Fruit fly (Drosophila melanogaster) whole organism, adult: Measurements from ENCODE around the gene Dhc1.

ENCODE experiments used
- CG11617 ChIP-seq: fragments of 200-800 bp; sonication (Bioruptor generic); optimal IDR thresholded peaks from 2 replicates; lab custom pipeline; 2017; ENCODE audit warnings: mild to moderate bottlenecking, missing biosample characterization, missing genetic modification reagents, missing genetic modification characterization
- CG12768 ChIP-seq: fragments of 200-800 bp; sonication (Bioruptor generic); optimal IDR thresholded peaks from 2 replicates; lab custom pipeline; 2017; ENCODE audit warnings: missing biosample characterization, missing genetic modification characterization, mild to moderate bottlenecking, moderate library complexity, missing genetic modification reagents
- CG14711 ChIP-seq: fragments of 200-800 bp; sonication (Bioruptor generic); optimal IDR thresholded peaks from 2 replicates; lab custom pipeline; 2018; ENCODE audit warnings: missing biosample characterization, mild to moderate bottlenecking, missing genetic modification characterization, moderate library complexity
- CG1620 ChIP-seq: fragments of 200-800 bp; sonication (Bioruptor generic); optimal IDR thresholded peaks from 2 replicates; lab custom pipeline; 2016; ENCODE audit warnings: missing biosample characterization, missing genetic modification characterization
- CG33017 ChIP-seq: fragments of 200-800 bp; sonication (Bioruptor generic); optimal IDR thresholded peaks from 2 replicates; lab custom pipeline; 2018; ENCODE audit warnings: missing biosample characterization, mild to moderate bottlenecking, missing genetic modification characterization, moderate library complexity
- CG5204 ChIP-seq: fragments of 200-800 bp; sonication (Bioruptor generic); optimal IDR thresholded peaks from 2 replicates; lab custom pipeline; 2016; ENCODE audit warnings: missing biosample characterization, missing genetic modification characterization
- CG7045 ChIP-seq: fragments of 200-800 bp; sonication (Bioruptor generic); optimal IDR thresholded peaks from 2 replicates; lab custom pipeline; 2017; ENCODE audit warnings: missing biosample characterization, mild to moderate bottlenecking, missing genetic modification characterization
- CG7101 ChIP-seq: fragments of 200-800 bp; sonication (Bioruptor generic); optimal IDR thresholded peaks from 2 replicates; lab custom pipeline; 2018; ENCODE audit warnings: missing biosample characterization, mild to moderate bottlenecking, missing genetic modification characterization, moderate library complexity
- Clk ChIP-seq: fragments of 200-800 bp; sonication (Bioruptor generic); optimal IDR thresholded peaks from 2 replicates; lab custom pipeline; 2017; ENCODE audit warnings: missing biosample characterization, missing genetic modification characterization
- Crg-1 ChIP-seq: fragments of 200-800 bp; sonication (Bioruptor generic); optimal IDR thresholded peaks from 2 replicates; lab custom pipeline; 2016; ENCODE audit warnings: missing biosample characterization, missing genetic modification characterization
- Hr96 ChIP-seq: fragments of 200-800 bp; sonication (Bioruptor generic); optimal IDR thresholded peaks from 2 replicates; lab custom pipeline; 2016; ENCODE audit warnings: missing biosample characterization, missing genetic modification characterization
- Mnt ChIP-seq: fragments of 200-800 bp; sonication (Bioruptor generic); optimal IDR thresholded peaks from 2 replicates; lab custom pipeline; 2016; ENCODE audit warnings: missing biosample characterization, mild to moderate bottlenecking, missing genetic modification characterization
- bab1 ChIP-seq: fragments of 200-800 bp; sonication (Bioruptor generic); optimal IDR thresholded peaks from 3 replicates; lab custom pipeline; 2019; ENCODE audit warnings: missing biosample characterization, mild to moderate bottlenecking, missing genetic modification characterization, moderate library complexity
- cic ChIP-seq: fragments of 200-800 bp; sonication (Bioruptor generic); optimal IDR thresholded peaks from 2 replicates; lab custom pipeline; 2017; ENCODE audit warnings: missing biosample characterization, mild to moderate bottlenecking, missing genetic modification characterization, moderate library complexity
- cnc ChIP-seq, 2 experiments: fragments of >200 bp; optimal IDR thresholded peaks; 2 replicates each; lab custom pipeline; 2017
- kay ChIP-seq: fragments of 200-800 bp; sonication (Bioruptor generic); peaks from one replicate; lab custom pipeline; 2016; ENCODE audit warnings: missing biosample characterization, missing genetic modification characterization, borderline replicate concordance
- ovo ChIP-seq: fragments of 200-800 bp; sonication (Bioruptor generic); optimal IDR thresholded peaks from 2 replicates; lab custom pipeline; 2016; ENCODE audit warnings: missing biosample characterization, missing genetic modification characterization
- pad ChIP-seq: fragments of 200-800 bp; sonication (Bioruptor generic); optimal IDR thresholded peaks from 3 replicates; lab custom pipeline; 2017; ENCODE audit warnings: missing biosample characterization, missing genetic modification characterization, mild to moderate bottlenecking, moderate library complexity, missing genetic modification reagents
- tj ChIP-seq: fragments of 200-800 bp; sonication (Bioruptor generic); optimal IDR thresholded peaks from 3 replicates; lab custom pipeline; 2017; ENCODE audit warnings: missing biosample characterization, mild to moderate bottlenecking, missing genetic modification characterization, moderate library complexity
- toe ChIP-seq: fragments of 200-800 bp; sonication (Bioruptor generic); optimal IDR thresholded peaks from 2 replicates; lab custom pipeline; 2016; ENCODE audit warnings: missing biosample characterization, missing genetic modification characterization

Dhc1 gene

DNA sequence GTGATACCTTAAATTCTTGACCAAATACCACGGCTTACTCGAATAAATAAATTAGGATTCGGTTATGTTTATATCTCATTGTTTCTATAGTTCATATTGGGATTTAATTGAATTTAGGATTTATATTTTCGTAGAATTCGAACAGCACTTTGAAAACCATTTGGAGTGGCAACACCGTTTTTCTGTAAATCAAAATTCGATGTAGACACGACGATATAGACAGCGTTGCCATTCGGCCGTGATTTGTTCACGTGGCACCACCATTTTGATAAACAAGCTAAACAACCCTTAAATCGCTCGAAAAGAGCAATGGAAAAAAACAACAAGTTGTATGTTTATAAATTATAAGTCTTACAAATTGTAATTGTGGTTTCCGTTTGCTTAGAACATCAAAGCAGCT is 45.8 kb downstream of the Dhc1 start:
- TF ChIP-seq bab1 (peak; percentile 4), CG1620 (GFP tag; lab: Kevin White, UChicago) (no peak), kay (GFP tag; lab: Kevin White, UChicago) (no peak), ovo (GFP tag; lab: Kevin White, UChicago) (no peak), cic (GFP tag; lab: Kevin White, UChicago) (no peak), CG12768 (GFP tag; lab: Kevin White, UChicago) (no peak), CG33017 (tag; lab: Kevin White, UChicago) (no peak), CG7045 (no peak), CG7101 (tag; lab: Kevin White, UChicago) (no peak), CG11617 (GFP tag; lab: Kevin White, UChicago) (no peak), Hr96 (GFP tag; lab: Kevin White, UChicago) (no peak), CG14711 (tag; lab: Kevin White, UChicago) (peak; percentile 88), Crg-1 (GFP tag; lab: Kevin White, UChicago) (no peak), cnc (optimal IDR thresholded peaks at IDR 0.05; lab: Kevin White, UChicago) (no peak), Mnt (peak; percentile 88), Clk (GFP tag; lab: Kevin White, UChicago) (no peak), toe (no peak), pad (GFP tag; lab: Kevin White, UChicago) (no peak), tj (no peak), CG5204 (GFP tag; lab: Kevin White, UChicago) (no peak)

DNA sequence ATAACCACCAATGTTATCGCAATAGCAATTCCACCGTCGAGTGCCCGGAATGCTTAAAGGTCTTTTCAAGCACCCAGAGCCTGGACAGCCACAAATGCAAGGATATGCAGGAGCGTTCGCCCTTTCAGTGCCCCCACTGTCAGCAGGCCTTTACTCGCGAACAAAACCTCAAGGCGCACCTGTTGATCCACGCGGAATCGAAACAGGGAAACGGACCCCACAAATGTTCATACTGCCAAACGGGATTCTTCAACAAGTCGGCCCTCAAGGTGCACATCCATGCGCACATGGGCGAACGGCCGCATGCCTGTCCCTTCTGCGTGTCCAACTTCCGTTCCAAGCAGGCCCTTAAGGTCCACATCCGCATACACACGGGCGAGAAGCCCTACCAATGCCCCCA is 46.4 kb downstream of the Dhc1 start:
- TF ChIP-seq toe (no peak), tj (no peak), CG7101 (tag; lab: Kevin White, UChicago) (no peak), cnc (optimal IDR thresholded peaks at IDR 0.05; lab: Kevin White, UChicago) (no peak), Mnt (no peak), CG12768 (GFP tag; lab: Kevin White, UChicago) (no peak), ovo (GFP tag; lab: Kevin White, UChicago) (no peak), CG11617 (GFP tag; lab: Kevin White, UChicago) (no peak), CG5204 (GFP tag; lab: Kevin White, UChicago) (no peak), pad (GFP tag; lab: Kevin White, UChicago) (no peak), cic (GFP tag; lab: Kevin White, UChicago) (no peak), kay (GFP tag; lab: Kevin White, UChicago) (no peak), Hr96 (GFP tag; lab: Kevin White, UChicago) (no peak), CG33017 (tag; lab: Kevin White, UChicago) (no peak), CG14711 (tag; lab: Kevin White, UChicago) (no peak), Crg-1 (GFP tag; lab: Kevin White, UChicago) (no peak)

DNA sequence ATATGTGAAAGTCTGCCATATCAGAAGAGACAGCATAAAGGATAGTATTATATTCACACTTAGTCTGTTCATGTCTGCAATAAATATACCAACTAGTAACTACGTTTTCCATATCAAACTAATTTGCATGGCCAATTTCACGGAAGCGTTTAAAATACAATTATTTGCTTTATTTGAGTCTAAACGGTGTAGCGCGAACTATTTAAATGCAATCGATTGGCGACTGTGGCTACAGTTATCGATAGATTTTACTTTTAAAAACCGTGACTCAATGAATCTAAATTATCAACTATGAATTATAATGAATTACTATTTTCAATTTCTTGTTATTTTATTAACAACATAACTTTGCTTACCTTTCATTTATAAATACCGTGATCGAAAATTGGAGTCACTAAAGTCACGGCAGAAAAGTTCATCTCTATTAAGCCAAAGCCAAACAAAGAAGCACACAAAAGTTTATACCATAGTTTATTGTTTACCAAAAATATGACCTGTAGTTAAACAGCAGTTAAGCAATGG is 47.5 kb downstream of the Dhc1 start, which contains the start of the genes CG9427 and CG8319:
TSS of gene CG9427 (minus strand) at position 51 of the 522 bp plus-strand sequence.
TSS of gene CG8319 (plus strand) at position 442 of the 522 bp plus-strand sequence.
- peak; percentile 23 for TF ChIP-seq pad (GFP tag; lab: Kevin White, UChicago)
- no peak for TF ChIP-seq tj
- no peak for TF ChIP-seq ovo (GFP tag; lab: Kevin White, UChicago)
- peak; percentile 85 for TF ChIP-seq bab1
- TF ChIP-seq CG7101 (tag; lab: Kevin White, UChicago): peak; percentile 69
- no peak for TF ChIP-seq CG5204 (GFP tag; lab: Kevin White, UChicago)
- TF ChIP-seq toe: no peak
- peak; percentile 9 for TF ChIP-seq CG7045
- peak; percentile 39 for TF ChIP-seq CG1620 (GFP tag; lab: Kevin White, UChicago)
- no peak for TF ChIP-seq kay (GFP tag; lab: Kevin White, UChicago)
- TF ChIP-seq Clk (GFP tag; lab: Kevin White, UChicago): no peak
- TF ChIP-seq cic (GFP tag; lab: Kevin White, UChicago): peak; percentile 28
- peak; percentile 65 for TF ChIP-seq CG14711 (tag; lab: Kevin White, UChicago)
- no peak for TF ChIP-seq Hr96 (GFP tag; lab: Kevin White, UChicago)
- TF ChIP-seq CG33017 (tag; lab: Kevin White, UChicago): peak; percentile 33
- peak; percentile 61 for TF ChIP-seq CG11617 (GFP tag; lab: Kevin White, UChicago)
- TF ChIP-seq Mnt: peak; percentile 78
- TF ChIP-seq Crg-1 (GFP tag; lab: Kevin White, UChicago): peak; percentile 56
- no peak for TF ChIP-seq cnc (optimal IDR thresholded peaks at IDR 0.05; lab: Kevin White, UChicago)
- no peak for TF ChIP-seq CG12768 (GFP tag; lab: Kevin White, UChicago)

DNA sequence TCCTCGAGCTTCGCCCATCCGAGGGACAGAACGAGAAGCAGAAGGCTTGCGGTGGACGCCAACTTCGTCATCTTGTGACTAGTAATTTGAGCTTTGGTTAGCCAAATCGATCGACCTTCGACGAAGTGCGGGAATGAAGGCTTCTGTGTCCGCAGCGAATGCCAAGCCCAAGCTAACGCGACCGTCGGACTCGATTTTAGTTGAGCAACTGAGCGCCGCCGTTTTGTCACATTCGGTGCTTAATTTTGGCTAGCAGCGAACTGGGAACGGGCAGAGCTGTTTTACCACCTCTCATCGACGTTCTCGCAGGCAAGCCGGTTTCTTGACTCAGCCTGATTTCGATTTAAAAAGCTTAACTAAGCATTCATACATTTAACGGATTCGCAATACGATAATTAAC is 48.2 kb downstream of the Dhc1 start:
- TF ChIP-seq tj (peak; percentile 63), cic (GFP tag; lab: Kevin White, UChicago) (no peak)

DNA sequence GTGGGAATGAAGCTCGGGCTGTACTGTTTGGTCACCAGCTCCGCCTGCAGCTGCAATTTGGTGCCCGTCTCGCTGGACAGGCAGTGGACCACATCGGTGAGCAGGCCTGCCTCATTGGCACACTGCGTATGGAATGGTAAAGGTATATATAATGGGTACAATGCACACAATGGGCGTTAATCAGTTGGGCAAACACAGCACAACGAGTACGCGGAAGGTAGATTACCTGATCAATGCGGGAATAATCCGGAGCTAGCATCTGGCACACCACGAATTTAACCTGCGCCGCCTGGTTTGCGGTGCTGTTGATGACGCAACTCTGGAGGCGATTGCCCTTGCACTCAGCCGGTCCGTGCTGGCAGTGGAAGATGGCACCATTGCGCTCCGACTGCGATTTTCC is 49.0 kb downstream of the Dhc1 start:
- TF ChIP-seq Crg-1 (GFP tag; lab: Kevin White, UChicago) (no peak), CG33017 (tag; lab: Kevin White, UChicago) (no peak), CG5204 (GFP tag; lab: Kevin White, UChicago) (no peak), ovo (GFP tag; lab: Kevin White, UChicago) (no peak), toe (no peak), Clk (GFP tag; lab: Kevin White, UChicago) (no peak)

DNA sequence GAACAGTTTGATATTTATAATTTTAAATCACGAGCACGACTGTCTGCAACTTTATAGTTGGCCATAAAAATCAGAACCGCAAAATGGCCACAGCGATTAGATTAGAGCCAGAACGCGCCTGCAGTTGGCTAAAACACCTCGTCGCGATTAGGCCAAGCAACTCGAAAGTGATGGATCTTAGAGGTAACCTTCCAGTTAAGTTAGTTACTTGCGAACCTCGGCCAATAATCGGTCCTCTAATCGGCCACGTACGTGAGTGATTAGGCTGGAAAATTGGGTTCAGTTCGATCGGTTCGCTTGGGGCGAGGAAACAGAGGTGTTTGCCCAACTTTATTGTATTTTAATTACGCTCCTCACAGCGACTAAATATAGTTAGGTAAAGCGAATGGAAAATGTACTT is 54.2 kb downstream of the Dhc1 start:
- TF ChIP-seq CG12768 (GFP tag; lab: Kevin White, UChicago) (no peak), cic (GFP tag; lab: Kevin White, UChicago) (no peak), CG7101 (tag; lab: Kevin White, UChicago) (no peak), CG11617 (GFP tag; lab: Kevin White, UChicago) (no peak), CG1620 (GFP tag; lab: Kevin White, UChicago) (no peak), CG7045 (peak; percentile 29), CG33017 (tag; lab: Kevin White, UChicago) (no peak), CG5204 (GFP tag; lab: Kevin White, UChicago) (no peak), pad (GFP tag; lab: Kevin White, UChicago) (no peak), toe (peak; percentile 20), bab1 (no peak)
